Worm (Caenorhabditis elegans) whole organism, L2 larva: ENCODE data around the gene ZK1290.5.

Experiments
- aly-2 ChIP-seq: fragments of 150-350 bp; optimal IDR thresholded peaks from 2 replicates; lab custom pipeline; 2014; ENCODE audit warnings: missing biosample characterization, missing genetic modification characterization
- fos-1 ChIP-seq: fragments of 150-350 bp; optimal IDR thresholded peaks from 2 replicates; lab custom pipeline; 2014; ENCODE audit warnings: missing biosample characterization, missing genetic modification characterization
- gmeb-1 ChIP-seq: fragments of 150-350 bp; optimal IDR thresholded peaks from 2 replicates; lab custom pipeline; 2014; ENCODE audit warnings: missing biosample characterization, missing genetic modification characterization
- lin-13 ChIP-seq: fragments of 150-350 bp; optimal IDR thresholded peaks from 2 replicates; lab custom pipeline; 2014; ENCODE audit warnings: missing biosample characterization, missing genetic modification reagents, missing genetic modification characterization
- mab-5 ChIP-seq: fragments of 150-350 bp; optimal IDR thresholded peaks from 2 replicates; lab custom pipeline; 2014; ENCODE audit warnings: missing biosample characterization, missing genetic modification characterization
- nhr-12 ChIP-seq: fragments of 150-350 bp; optimal IDR thresholded peaks from 2 replicates; lab custom pipeline; 2014; ENCODE audit warnings: missing biosample characterization, missing genetic modification characterization
- nhr-237 ChIP-seq: fragments of 150-350 bp; optimal IDR thresholded peaks from 2 replicates; lab custom pipeline; 2014; ENCODE audit warnings: missing biosample characterization, missing genetic modification characterization
- unc-55 ChIP-seq: fragments of 150-350 bp; sonication (generic microtip); optimal IDR thresholded peaks from 3 replicates; lab custom pipeline; 2014; ENCODE audit warnings: missing biosample characterization, missing genetic modification reagents, missing genetic modification characterization

ce11 chrII:7545364-7545763 is 15.9 kb downstream of the ZK1290.5 start:
- TF ChIP-seq nhr-237 (tag; lab: Kevin White, UChicago) (no peak), lin-13 (no peak), aly-2 (tag; lab: Kevin White, UChicago) (no peak), fos-1 (tag; lab: Kevin White, UChicago) (peak; percentile 7), mab-5 (tag; lab: Kevin White, UChicago) (no peak), unc-55 (GFP tag; lab: Kevin White, UChicago) (peak; percentile 35), nhr-12 (tag; lab: Kevin White, UChicago) (no peak), gmeb-1 (no peak)
